Worm (Caenorhabditis elegans) whole organism, midembryonic: ENCODE measurements around the gene clpr-2.

ENCODE experiments used
- cog-1 ChIP-seq: sonication (generic microtip); optimal IDR thresholded peaks from 2 replicates; lab custom pipeline; 2016; ENCODE audit warnings: missing genetic modification characterization, missing compliant biosample characterization
- flt-1 ChIP-seq: fragments of 200-800 bp; sonication (Bioruptor generic); IDR thresholded peaks from 2 replicates; pipeline ENCODE4 v1.3.6; 2022; ENCODE audit warnings: missing genetic modification characterization, missing compliant biosample characterization
- klf-2 ChIP-seq: fragments of 200-800 bp; sonication (Bioruptor generic); conservative IDR thresholded peaks from 2 replicates; pipeline ENCODE4 v1.3.6; 2022; ENCODE audit warnings: missing genetic modification reagents, missing genetic modification characterization, missing compliant biosample characterization
- med-1 ChIP-seq: sonication (generic microtip); optimal IDR thresholded peaks from 2 replicates; lab custom pipeline; 2017; ENCODE audit warnings: missing genetic modification characterization, mild to moderate bottlenecking, missing compliant biosample characterization, antibody characterized with exemption, missing genetic modification reagents; ENCODE audit not compliant: insufficient read depth
- ref-1 ChIP-seq: fragments of 200-800 bp; sonication (Bioruptor generic); conservative IDR thresholded peaks from 2 replicates; pipeline ENCODE4 v1.3.6; 2022; ENCODE audit warnings: missing genetic modification reagents, missing genetic modification characterization, missing compliant biosample characterization
- ztf-23 ChIP-seq: fragments of 200-800 bp; sonication (Bioruptor generic); IDR thresholded peaks from 2 replicates; pipeline ENCODE4 v1.3.6; 2022; ENCODE audit warnings: missing genetic modification reagents, missing genetic modification characterization, missing compliant biosample characterization

ce11 chrII:1240436-1240835 lies 18.3 kb upstream of the clpr-2 start:
- TF ChIP-seq flt-1 (no peak), ref-1 (GFP tag; lab: Robert Waterston, UW) (no peak), klf-2 (GFP tag; lab: Robert Waterston, UW) (no peak), med-1 (GFP tag; lab: Kevin White, UChicago) (no peak), ztf-23 (no peak), cog-1 (tag; lab: Kevin White, UChicago) (no peak)
